Fruit fly (Drosophila melanogaster) whole organism, embryonic: Measurements from ENCODE around the gene CG14650.

ENCODE experiments used
- Aef1 ChIP-seq: fragments of 200-800 bp; sonication (Bioruptor generic); IDR thresholded peaks from 3 replicates; pipeline ENCODE4 v1.3.6; 2022; ENCODE audit warnings: missing biosample characterization, missing genetic modification characterization
- Atf-2 ChIP-seq: fragments of 200-800 bp; sonication (Bioruptor generic); optimal IDR thresholded peaks from 2 replicates; lab custom pipeline; 2016; ENCODE audit warnings: missing biosample characterization, missing genetic modification characterization
- B-H1 ChIP-seq: fragments of 200-800 bp; sonication (Bioruptor generic); IDR thresholded peaks from 3 replicates; pipeline ENCODE4 v1.3.6; 2022; ENCODE audit warnings: missing biosample characterization, missing genetic modification characterization
- BEAF-32 ChIP-seq: fragments of 200-800 bp; sonication (Bioruptor generic); optimal IDR thresholded peaks from 3 replicates; lab custom pipeline; 2017; ENCODE audit warnings: missing biosample characterization, missing genetic modification characterization, mild to moderate bottlenecking, moderate library complexity, missing genetic modification reagents
- CG10209 ChIP-seq: fragments of 200-800 bp; sonication (Bioruptor generic); optimal IDR thresholded peaks from 3 replicates; lab custom pipeline; 2017; ENCODE audit warnings: missing biosample characterization, mild to moderate bottlenecking, missing genetic modification characterization, missing genetic modification reagents
- CG11723 ChIP-seq: fragments of 200-800 bp; sonication (Bioruptor generic); optimal IDR thresholded peaks from 2 replicates; lab custom pipeline; 2017; ENCODE audit warnings: missing biosample characterization, mild to moderate bottlenecking, missing genetic modification characterization
- CG14014 ChIP-seq: fragments of 200-800 bp; sonication (Bioruptor generic); IDR thresholded peaks from 2 replicates; pipeline ENCODE4 v1.3.6; 2022; ENCODE audit warnings: missing biosample characterization, missing genetic modification characterization
- CG1529 ChIP-seq: fragments of 200-800 bp; sonication (Bioruptor generic); optimal IDR thresholded peaks from 3 replicates; lab custom pipeline; 2018; ENCODE audit warnings: missing biosample characterization, missing genetic modification characterization
- CG15696 ChIP-seq: fragments of 200-800 bp; sonication (Bioruptor generic); optimal IDR thresholded peaks from 2 replicates; lab custom pipeline; 2019; ENCODE audit warnings: missing biosample characterization, mild to moderate bottlenecking, missing genetic modification characterization, moderate library complexity
- CG1603 ChIP-seq: fragments of 200-800 bp; sonication (Bioruptor generic); optimal IDR thresholded peaks from 2 replicates; lab custom pipeline; 2019; ENCODE audit warnings: missing biosample characterization, mild to moderate bottlenecking, missing genetic modification characterization, moderate library complexity
- CG1792 ChIP-seq: fragments of 200-800 bp; sonication (Bioruptor generic); optimal IDR thresholded peaks from 2 replicates; lab custom pipeline; 2016; ENCODE audit warnings: missing biosample characterization, missing genetic modification characterization
- CG2678 ChIP-seq: fragments of 200-800 bp; sonication (Bioruptor generic); optimal IDR thresholded peaks from 3 replicates; lab custom pipeline; 2019; ENCODE audit warnings: missing biosample characterization, mild to moderate bottlenecking, missing genetic modification characterization, moderate library complexity
- CG2889 ChIP-seq: fragments of 200-800 bp; sonication (Bioruptor generic); IDR thresholded peaks from 3 replicates; pipeline ENCODE4 v1.3.6; 2022; ENCODE audit warnings: missing biosample characterization, missing genetic modification characterization
- CG33213 ChIP-seq: fragments of 200-800 bp; sonication (Bioruptor generic); optimal IDR thresholded peaks from 3 replicates; lab custom pipeline; 2016; ENCODE audit warnings: missing biosample characterization, missing genetic modification characterization
- CG4328 ChIP-seq: fragments of 200-800 bp; sonication (Bioruptor generic); optimal IDR thresholded peaks from 3 replicates; lab custom pipeline; 2017; ENCODE audit warnings: missing biosample characterization, missing genetic modification reagents, missing genetic modification characterization
- CG4404 ChIP-seq: fragments of 200-800 bp; sonication (Bioruptor generic); IDR thresholded peaks from 2 replicates; pipeline ENCODE4 v1.3.6; 2022; ENCODE audit warnings: missing biosample characterization, missing genetic modification characterization
- CG5245 ChIP-seq: fragments of 200-800 bp; sonication (Bioruptor generic); optimal IDR thresholded peaks from 3 replicates; lab custom pipeline; 2016; ENCODE audit warnings: missing biosample characterization, missing genetic modification characterization
- CG6272 ChIP-seq: fragments of 200-800 bp; sonication (Bioruptor generic); IDR thresholded peaks from 2 replicates; pipeline ENCODE4 v1.3.6; 2022; ENCODE audit warnings: missing biosample characterization, missing genetic modification characterization
- CG6689 ChIP-seq: fragments of 200-800 bp; sonication (Bioruptor generic); IDR thresholded peaks from 2 replicates; pipeline ENCODE4 v1.3.6; 2022; ENCODE audit warnings: missing biosample characterization, missing genetic modification characterization
- CG7963 ChIP-seq: fragments of 200-800 bp; sonication (Bioruptor generic); IDR thresholded peaks from 3 replicates; pipeline ENCODE4 v1.3.6; 2022; ENCODE audit warnings: missing biosample characterization, missing genetic modification characterization; ENCODE audit not compliant: partially characterized antibody
- CG8924 ChIP-seq: fragments of 200-800 bp; optimal IDR thresholded peaks from 3 replicates; lab custom pipeline; 2019; ENCODE audit warnings: missing biosample characterization, mild to moderate bottlenecking, missing genetic modification characterization, moderate library complexity
- H2.0 ChIP-seq: fragments of 200-800 bp; sonication (Bioruptor generic); IDR thresholded peaks from 2 replicates; pipeline ENCODE4 v1.3.6; 2022; ENCODE audit warnings: missing biosample characterization, missing genetic modification characterization
- HHEX ChIP-seq: fragments of 200-800 bp; sonication (Bioruptor generic); optimal IDR thresholded peaks from 3 replicates; lab custom pipeline; 2017; ENCODE audit warnings: missing biosample characterization, mild to moderate bottlenecking, missing genetic modification characterization, missing genetic modification reagents
- Myb ChIP-seq: fragments of 200-800 bp; sonication (Bioruptor generic); optimal IDR thresholded peaks from 2 replicates; lab custom pipeline; 2016; ENCODE audit warnings: missing biosample characterization, missing genetic modification characterization
- NFAT ChIP-seq: fragments of 200-800 bp; sonication (Bioruptor generic); IDR thresholded peaks from 2 replicates; pipeline ENCODE4 v1.3.6; 2022; ENCODE audit warnings: missing biosample characterization, missing genetic modification characterization
- Nf-YB ChIP-seq: fragments of 200-800 bp; sonication (Bioruptor generic); optimal IDR thresholded peaks from 3 replicates; lab custom pipeline; 2019; ENCODE audit warnings: missing biosample characterization, mild to moderate bottlenecking, missing genetic modification characterization, moderate library complexity
- NfI ChIP-seq: fragments of 200-800 bp; sonication (Bioruptor generic); optimal IDR thresholded peaks from 3 replicates; lab custom pipeline; 2018; ENCODE audit warnings: missing biosample characterization, mild to moderate bottlenecking, missing genetic modification characterization, moderate library complexity
- Oaz ChIP-seq: fragments of 200-800 bp; sonication (Bioruptor generic); IDR thresholded peaks from 2 replicates; pipeline ENCODE4 v1.3.6; 2022; ENCODE audit warnings: missing biosample characterization, missing genetic modification characterization
- Side ChIP-seq: fragments of 200-800 bp; sonication (Bioruptor generic); optimal IDR thresholded peaks from 2 replicates; lab custom pipeline; 2016; ENCODE audit warnings: missing biosample characterization, missing genetic modification characterization
- Spps ChIP-seq: fragments of 200-800 bp; sonication (Bioruptor generic); optimal IDR thresholded peaks from 2 replicates; lab custom pipeline; 2018; ENCODE audit warnings: missing biosample characterization, mild to moderate bottlenecking, missing genetic modification characterization
- Trl ChIP-seq, 3 experiments: fragments of >200 bp in 2 of 3; fragments of 200-800 bp in 1 of 3; sonication (Bioruptor generic) in 1 of 3; optimal IDR thresholded peaks; 2 replicates in 1 of 3; 3 replicates in 2 of 3; lab custom pipeline; 2016 to 2017; ENCODE audit warnings: missing biosample characterization in 1 of 3, missing genetic modification characterization in 1 of 3
- bbx ChIP-seq: fragments of 200-800 bp; sonication (Bioruptor generic); IDR thresholded peaks from 2 replicates; pipeline ENCODE4 v1.3.6; 2022; ENCODE audit warnings: missing biosample characterization, missing genetic modification characterization; ENCODE audit not compliant: partially characterized antibody
- chif ChIP-seq, 2 experiments: fragments of 200-800 bp; sonication (Bioruptor generic); optimal IDR thresholded peaks; 3 replicates each; lab custom pipeline; 2016; ENCODE audit warnings: missing biosample characterization in 2 of 2, missing genetic modification characterization in 2 of 2
- chn ChIP-seq: fragments of 200-800 bp; sonication (Bioruptor generic); optimal IDR thresholded peaks from 2 replicates; lab custom pipeline; 2016; ENCODE audit warnings: missing biosample characterization, missing genetic modification characterization
- ems ChIP-seq: fragments of 200-800 bp; sonication (Bioruptor generic); optimal IDR thresholded peaks from 3 replicates; lab custom pipeline; 2016; ENCODE audit warnings: missing biosample characterization, missing genetic modification characterization
- fd64A ChIP-seq: fragments of 200-800 bp; sonication (Bioruptor generic); optimal IDR thresholded peaks from 3 replicates; lab custom pipeline; 2018; ENCODE audit warnings: missing biosample characterization, mild to moderate bottlenecking, missing genetic modification characterization
- gt ChIP-seq: fragments of 200-800 bp; sonication (Bioruptor generic); IDR thresholded peaks from 2 replicates; pipeline ENCODE4 v1.3.6; 2022; ENCODE audit warnings: missing biosample characterization, missing genetic modification characterization
- jing ChIP-seq: fragments of 200-800 bp; sonication (Bioruptor generic); optimal IDR thresholded peaks from 2 replicates; lab custom pipeline; 2018; ENCODE audit warnings: missing biosample characterization, mild to moderate bottlenecking, missing genetic modification characterization
- jumu ChIP-seq: fragments of 200-800 bp; sonication (Bioruptor generic); optimal IDR thresholded peaks from 3 replicates; lab custom pipeline; 2016; ENCODE audit warnings: missing biosample characterization, missing genetic modification characterization
- kay ChIP-seq: fragments of 200-800 bp; sonication (Bioruptor generic); optimal IDR thresholded peaks from 2 replicates; lab custom pipeline; 2016; ENCODE audit warnings: missing biosample characterization, missing genetic modification characterization
- mirr ChIP-seq: fragments of 200-800 bp; sonication (Bioruptor generic); optimal IDR thresholded peaks from 3 replicates; lab custom pipeline; 2018; ENCODE audit warnings: missing biosample characterization, mild to moderate bottlenecking, missing genetic modification characterization
- pnt ChIP-seq: fragments of 200-800 bp; sonication (Bioruptor generic); optimal IDR thresholded peaks from 3 replicates; lab custom pipeline; 2016; ENCODE audit warnings: missing biosample characterization, missing genetic modification characterization
- pros ChIP-seq: fragments of 200-800 bp; sonication (Bioruptor generic); optimal IDR thresholded peaks from 3 replicates; lab custom pipeline; 2019; ENCODE audit warnings: missing biosample characterization, mild to moderate bottlenecking, missing genetic modification characterization, moderate library complexity
- repo ChIP-seq: fragments of 200-800 bp; sonication (Bioruptor generic); optimal IDR thresholded peaks from 2 replicates; lab custom pipeline; 2016; ENCODE audit warnings: missing biosample characterization, missing genetic modification characterization
- sim ChIP-seq: fragments of 200-800 bp; sonication (Bioruptor generic); IDR thresholded peaks from 2 replicates; pipeline ENCODE4 v1.3.6; 2022; ENCODE audit warnings: missing biosample characterization, missing genetic modification characterization
- sug ChIP-seq: fragments of 200-800 bp; optimal IDR thresholded peaks from 2 replicates; lab custom pipeline; 2019; ENCODE audit warnings: missing biosample characterization, mild to moderate bottlenecking, missing genetic modification characterization, moderate library complexity
- twi ChIP-seq: fragments of 200-800 bp; optimal IDR thresholded peaks from 2 replicates; lab custom pipeline; 2019; ENCODE audit warnings: missing biosample characterization, mild to moderate bottlenecking, missing genetic modification characterization, moderate library complexity
- vfl ChIP-seq: fragments of 200-800 bp; sonication (Bioruptor generic); optimal IDR thresholded peaks from 2 replicates; lab custom pipeline; 2016; ENCODE audit warnings: missing biosample characterization, missing genetic modification characterization
- zen ChIP-seq: fragments of 200-800 bp; sonication (Bioruptor generic); optimal IDR thresholded peaks from 3 replicates; lab custom pipeline; 2018; ENCODE audit warnings: missing biosample characterization, mild to moderate bottlenecking, missing genetic modification characterization, moderate library complexity

CG14650 gene

DNA sequence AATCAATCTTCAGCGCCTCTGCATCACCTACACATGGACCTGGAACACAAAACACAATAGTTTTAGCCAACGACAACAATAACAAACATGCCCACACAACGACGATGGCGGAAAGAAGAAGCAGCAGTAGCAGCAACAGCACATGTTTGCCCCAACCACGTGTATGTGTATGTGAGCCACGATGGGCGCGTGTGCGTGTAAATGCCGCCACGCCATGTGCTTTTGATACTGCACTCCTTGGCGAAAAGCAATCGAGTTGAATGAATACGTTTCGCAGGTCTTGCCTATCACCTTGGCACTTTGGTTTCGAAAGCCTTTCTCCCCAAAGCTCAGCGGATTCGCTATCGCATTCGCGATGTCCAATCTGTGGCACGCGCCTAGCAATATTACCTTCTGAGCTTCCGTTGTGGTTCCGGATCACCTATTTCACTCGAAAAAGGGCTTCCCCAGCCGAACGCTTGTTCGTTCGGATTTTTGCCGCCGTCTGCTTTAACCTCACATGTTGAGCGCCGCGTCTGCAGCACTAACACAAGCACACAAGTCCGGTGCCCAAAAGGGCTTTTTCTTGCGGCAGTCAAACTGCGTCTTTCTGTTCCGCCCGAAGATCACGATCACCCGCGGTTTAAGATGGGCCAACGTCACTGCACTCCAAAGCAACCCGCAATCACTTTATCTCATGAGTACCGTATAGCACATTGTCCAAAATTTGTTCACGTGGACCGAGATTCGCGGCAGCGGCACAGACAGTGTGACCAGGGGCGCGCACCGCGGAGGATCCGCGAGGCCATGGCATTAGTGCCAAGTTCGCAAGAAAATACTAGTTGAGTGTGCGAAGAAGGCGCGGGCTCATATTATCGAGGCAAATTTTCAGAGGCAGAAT lies 8.4 kb upstream of the CG14650 start, which contains the start of gene srl (continued):
- TF ChIP-seq Spps (tag; lab: Kevin White, UChicago) (no peak), pros (no peak), CG1529 (GFP tag; lab: Kevin White, UChicago) (no peak), H2.0 (no peak), CG6272 (no peak), Atf-2 (GFP tag; lab: Kevin White, UChicago) (no peak), ems (GFP tag; lab: Kevin White, UChicago) (no peak), mirr (GFP tag; lab: Kevin White, UChicago) (no peak), CG1603 (tag; lab: Kevin White, UChicago) (peak; percentile 72), jing (GFP tag; lab: Kevin White, UChicago) (no peak), Oaz (GFP tag; lab: Robert Waterston, UW) (no peak), NFAT (GFP tag; lab: Robert Waterston, UW) (no peak), vfl (GFP tag; lab: Kevin White, UChicago) (no peak), fd64A (no peak), NfI (GFP tag; lab: Kevin White, UChicago) (no peak), Myb (GFP tag; lab: Kevin White, UChicago) (peak; percentile 23), CG8924 (no peak), pnt (GFP tag; lab: Kevin White, UChicago) (no peak), B-H1 (GFP tag; lab: Robert Waterston, UW) (no peak), CG5245 (GFP tag; lab: Kevin White, UChicago) (no peak), chn (GFP tag; lab: Kevin White, UChicago) (no peak), BEAF-32 (GFP tag; lab: Kevin White, UChicago) (peak; percentile 47), sim (GFP tag; lab: Robert Waterston, UW) (no peak), CG33213 (GFP tag; lab: Kevin White, UChicago) (peak; percentile 53), jumu (GFP tag; lab: Kevin White, UChicago) (peak; percentile 15), HHEX (GFP tag; lab: Kevin White, UChicago) (no peak), Side (GFP tag; lab: Kevin White, UChicago) (no peak), kay (no peak), twi (tag; lab: Kevin White, UChicago) (peak; percentile 72), repo (no peak), Nf-YB (GFP tag; lab: Kevin White, UChicago) (no peak), Aef1 (GFP tag; lab: Robert Waterston, UW) (no peak), CG11723 (GFP tag; lab: Kevin White, UChicago) (no peak), CG14014 (GFP tag; lab: Robert Waterston, UW) (no peak), bbx (GFP tag; lab: Robert Waterston, UW) (0 out of 2 replicates have a peak, but pooled peaks have one; percentile 41), Trl (optimal IDR thresholded peaks at IDR 0.05; lab: Kevin White, UChicago) (no peak), Trl (GFP tag; optimal IDR thresholded peaks at IDR 0.05; lab: Kevin White, UChicago) (no peak), CG15696 (tag; lab: Kevin White, UChicago) (no peak), chif (GFP tag; optimal IDR thresholded peaks at IDR 0.05; lab: Kevin White, UChicago) (no peak), sug (peak; percentile 44), gt (GFP tag; lab: Robert Waterston, UW) (no peak), zen (tag; lab: Kevin White, UChicago) (no peak), CG2889 (GFP tag; lab: Robert Waterston, UW) (no peak), CG6689 (GFP tag; lab: Robert Waterston, UW) (no peak), CG4328 (GFP tag; lab: Kevin White, UChicago) (no peak), CG1792 (no peak), CG10209 (GFP tag; lab: Kevin White, UChicago) (no peak), CG7963 (GFP tag; lab: Robert Waterston, UW) (no peak; the same call in 2 of the 3 replicates), CG4404 (GFP tag; lab: Robert Waterston, UW) (no peak), CG2678 (tag; lab: Kevin White, UChicago) (no peak)
